Worm (Caenorhabditis elegans): ENCODE data around the gene F16G10.13.

DNA sequence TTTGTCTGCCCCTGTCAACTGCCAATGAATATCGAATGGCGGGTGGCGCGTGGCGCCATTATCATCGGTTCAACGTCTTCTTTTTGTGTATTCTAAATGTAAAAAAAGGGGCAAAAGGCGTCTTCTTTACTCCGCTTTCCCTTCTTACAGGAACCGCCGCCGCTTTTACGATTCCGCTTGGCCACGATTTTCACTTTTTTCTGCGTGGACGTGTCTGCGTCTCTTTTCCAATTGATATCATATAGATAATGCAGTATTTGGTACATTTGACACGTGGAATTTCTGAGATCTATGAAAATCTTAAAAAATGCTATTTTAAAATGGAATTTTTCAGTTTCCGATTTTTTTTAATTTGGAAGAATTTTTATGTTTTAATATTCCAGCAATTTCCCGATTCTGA, 39.8 kb upstream of the F16G10.13 start:
- TF ChIP-seq daf-12 (tag; optimal IDR thresholded peaks at IDR 0.05) = no peak
- no peak for TF ChIP-seq lin-15B (tag; optimal IDR thresholded peaks at IDR 0.05)
- no peak for TF ChIP-seq ceh-82 (tag; optimal IDR thresholded peaks at IDR 0.05)
- TF ChIP-seq nhr-77 (tag; optimal IDR thresholded peaks at IDR 0.05) = no peak
- TF ChIP-seq ZK546.5 (tag; optimal IDR thresholded peaks at IDR 0.05) = no peak
- TF ChIP-seq nhr-11 (tag; optimal IDR thresholded peaks at IDR 0.05) = no peak
- no peak for TF ChIP-seq lin-39 (tag; optimal IDR thresholded peaks at IDR 0.05)
- no peak for TF ChIP-seq jun-1 (tag; optimal IDR thresholded peaks at IDR 0.05)
- no peak for TF ChIP-seq fos-1 (tag; optimal IDR thresholded peaks at IDR 0.05)
- no peak for TF ChIP-seq R02D3.7 (tag; optimal IDR thresholded peaks at IDR 0.05)

Measured in whole organism, L3 larva.